Fruit fly (Drosophila melanogaster) Kc167 (cell line): ENCODE results near the gene Pka-C3.

Experiments
- Myc ChIP-seq: fragments of >200 bp; optimal IDR thresholded peaks from 2 replicates; lab custom pipeline; 2017; ENCODE audit warnings: missing external identifiers
- Sin3A ChIP-seq: fragments of >200 bp; optimal IDR thresholded peaks from 2 replicates; lab custom pipeline; 2018; ENCODE audit warnings: missing external identifiers
- h ChIP-seq: fragments of >200 bp; optimal IDR thresholded peaks from 3 replicates; lab custom pipeline; 2018; ENCODE audit warnings: missing external identifiers
- insv ChIP-seq: fragments of >200 bp; optimal IDR thresholded peaks from 3 replicates; lab custom pipeline; 2018; ENCODE audit warnings: missing external identifiers
- psq ChIP-seq: fragments of >200 bp; optimal IDR thresholded peaks from 2 replicates; lab custom pipeline; 2017; ENCODE audit warnings: missing external identifiers
- ttk ChIP-seq: sonication (Bioruptor generic); optimal IDR thresholded peaks from 2 replicates; lab custom pipeline; 2017; ENCODE audit warnings: missing external identifiers

The Pka-C3 gene

DNA sequence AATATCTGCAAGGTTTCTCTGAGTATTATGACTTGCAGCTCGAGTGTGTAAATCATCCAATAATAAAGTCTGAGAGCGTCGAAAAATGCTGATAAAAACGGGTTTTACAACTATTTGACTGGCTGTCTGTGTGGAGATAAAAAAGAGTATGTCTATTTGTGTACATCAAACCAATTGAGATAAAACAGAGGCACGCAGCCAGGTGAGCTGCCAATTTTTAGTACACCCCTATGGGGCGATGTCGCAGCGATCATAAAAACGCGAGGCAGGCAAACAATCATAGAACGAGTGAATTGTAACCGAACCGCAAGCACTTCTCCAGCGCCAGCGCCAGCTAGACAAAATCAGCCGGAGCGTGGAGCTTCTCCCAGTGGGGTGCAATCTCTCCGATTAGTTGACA is 25.3 kb upstream of the Pka-C3 start, which contains the start of gene CG17027:
Gene CG17027, plus strand, starts transcription at position 189 of the 400 bp plus-strand sequence.
- TF ChIP-seq Myc: no peak

DNA sequence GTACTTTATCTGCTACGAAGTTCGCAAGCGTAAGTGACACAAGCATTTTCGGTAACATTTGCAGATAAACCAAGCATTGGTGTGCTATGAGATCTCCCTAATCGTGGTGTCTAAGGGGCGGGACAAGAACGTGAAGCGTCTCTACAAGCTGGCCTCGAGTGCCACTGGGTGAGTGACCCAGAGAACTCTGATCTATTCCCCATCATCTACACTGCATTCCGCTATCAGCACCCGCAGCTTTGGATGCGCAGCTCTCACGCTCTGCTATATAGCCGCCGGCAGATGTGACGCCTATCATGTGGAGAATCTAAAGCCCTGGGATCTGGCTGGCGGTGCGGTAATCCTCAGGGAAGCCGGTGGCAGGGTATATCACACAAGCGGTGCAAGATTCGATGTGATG is 24.6 kb upstream of the Pka-C3 start:
- TF ChIP-seq h (lab: Kevin White, UChicago): no peak
- TF ChIP-seq insv: no peak
- no peak for TF ChIP-seq ttk (lab: Kevin White, UChicago)
- TF ChIP-seq Sin3A (lab: Kevin White, UChicago): no peak
- TF ChIP-seq psq (lab: Kevin White, UChicago): no peak
- TF ChIP-seq Myc: no peak

DNA sequence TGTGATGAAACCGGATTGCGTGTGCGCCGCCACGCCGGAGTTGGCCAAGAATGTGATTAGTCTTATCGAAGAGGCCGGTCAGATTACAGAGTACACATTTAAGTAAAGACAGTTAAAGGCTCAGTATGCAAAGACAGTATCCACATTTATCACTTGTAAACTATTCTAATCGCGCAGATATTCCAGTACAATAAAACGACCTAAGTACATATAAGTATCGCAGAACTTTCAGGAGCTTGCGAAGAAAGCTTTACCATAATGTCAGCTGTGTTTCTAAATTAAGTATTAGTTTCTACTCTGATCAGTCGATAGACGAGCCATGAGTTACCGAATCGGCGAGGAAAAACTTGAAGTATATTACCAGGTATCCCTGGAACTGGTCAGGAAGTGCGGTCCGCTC is 23.6 kb upstream of the Pka-C3 start, which contains the start of gene CG17028:
Gene CG17028, plus strand, starts transcription at position 301 of the 400 bp plus-strand sequence.
- TF ChIP-seq Myc (no peak), ttk (lab: Kevin White, UChicago) (no peak), insv (no peak), h (lab: Kevin White, UChicago) (no peak), Sin3A (lab: Kevin White, UChicago) (no peak), psq (lab: Kevin White, UChicago) (no peak)

DNA sequence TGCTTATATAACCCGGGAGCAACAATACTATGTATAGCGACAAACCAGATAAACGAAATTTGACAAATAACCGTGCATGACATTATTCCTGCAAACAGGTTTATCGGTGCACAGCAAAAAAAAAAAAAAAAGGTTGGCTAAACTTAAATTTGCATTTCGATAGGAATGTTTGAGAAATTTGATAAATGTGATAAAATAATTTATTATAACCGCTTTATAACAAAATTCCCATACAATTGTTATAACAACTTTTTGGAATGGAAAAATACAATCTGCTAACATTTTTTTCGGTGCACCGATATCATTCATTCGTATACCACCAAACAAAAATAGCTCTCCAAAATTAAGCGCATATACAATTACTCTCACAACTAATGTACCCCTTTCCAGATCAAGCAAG is 23.0 kb upstream of the Pka-C3 start:
- TF ChIP-seq insv (no peak), h (lab: Kevin White, UChicago) (no peak), Sin3A (lab: Kevin White, UChicago) (no peak), Myc (no peak), psq (lab: Kevin White, UChicago) (no peak), ttk (lab: Kevin White, UChicago) (no peak)

dm6 chr3L:15976758-15977157 is 22.2 kb upstream of the Pka-C3 start, which contains the start of gene CG17029:
TSS of gene CG17029 (plus strand) at chr3L:15976870.
- no peak for TF ChIP-seq h (lab: Kevin White, UChicago)
- TF ChIP-seq Sin3A (lab: Kevin White, UChicago): no peak
- no peak for TF ChIP-seq insv
- TF ChIP-seq ttk (lab: Kevin White, UChicago): no peak
- TF ChIP-seq Myc: no peak
- TF ChIP-seq psq (lab: Kevin White, UChicago): no peak

dm6 chr3L:15975068-15975467 is 20.5 kb upstream of the Pka-C3 start, which contains the start of gene CG17026:
TSS of gene CG17026 (plus strand) at chr3L:15975368.
- TF ChIP-seq psq (lab: Kevin White, UChicago) (no peak), Myc (no peak), h (lab: Kevin White, UChicago) (no peak)

- TF ChIP-seq psq (lab: Kevin White, UChicago) (no peak), h (lab: Kevin White, UChicago) (no peak), Sin3A (lab: Kevin White, UChicago) (no peak), Myc (no peak), ttk (lab: Kevin White, UChicago) (no peak), insv (no peak)
Observed at dm6 chr3L:15974166-15974565, 19.6 kb upstream of the Pka-C3 start.

dm6 chr3L:15968686-15969085 is 14.1 kb upstream of the Pka-C3 start:
- TF ChIP-seq psq (lab: Kevin White, UChicago): no peak

DNA sequence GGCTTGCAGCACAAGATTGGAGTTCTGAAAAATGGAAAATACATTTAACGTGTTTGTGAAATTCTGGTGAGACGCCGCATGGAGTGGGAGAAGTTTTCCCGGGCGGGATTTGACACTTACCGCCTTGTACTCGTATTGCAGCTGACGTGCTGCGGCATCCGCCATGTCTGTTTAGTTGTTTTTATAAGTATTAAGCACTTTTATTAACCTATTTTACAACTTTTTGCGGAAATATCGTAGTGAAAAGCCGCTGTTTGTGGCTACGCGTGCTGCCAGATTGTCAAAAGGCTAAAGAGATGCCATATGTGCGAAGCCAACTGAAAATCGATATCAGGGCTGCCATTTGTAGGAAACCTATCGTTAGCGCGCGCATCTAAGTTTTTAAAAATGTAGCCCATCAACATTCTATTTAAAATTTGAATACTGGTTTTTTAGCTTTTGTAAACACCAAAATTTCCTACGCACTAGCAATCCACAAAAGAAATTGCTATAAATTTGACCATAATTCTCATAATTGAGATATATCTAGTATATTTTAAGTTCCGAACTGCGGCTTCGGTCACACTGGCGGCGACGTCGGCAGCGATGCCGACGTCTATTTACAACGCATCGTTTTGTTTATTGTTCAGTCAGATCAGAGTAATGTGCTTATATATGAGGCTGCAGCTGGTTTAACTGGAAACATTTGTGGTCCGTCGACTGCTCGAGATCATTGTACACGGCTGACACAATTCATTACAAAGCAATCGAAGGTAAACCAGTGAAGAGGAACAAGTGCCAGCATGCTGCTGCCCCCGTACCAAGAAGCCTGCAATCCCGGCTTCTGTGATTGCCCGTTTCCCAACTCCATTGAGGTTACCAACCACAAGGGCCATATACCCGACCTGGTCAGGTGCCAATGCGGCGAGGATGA is 13.2 kb upstream of the Pka-C3 start, which contains the start of the genes Brr2 and CG10516:
Gene Brr2, minus strand, starts transcription at position 285 of the 913 bp plus-strand sequence.
Gene CG10516, plus strand, starts transcription at position 617 of the 913 bp plus-strand sequence.
- TF ChIP-seq ttk (lab: Kevin White, UChicago) (no peak), h (lab: Kevin White, UChicago) (no peak), Sin3A (lab: Kevin White, UChicago) (no peak), insv (no peak), psq (lab: Kevin White, UChicago) (no peak), Myc (no peak)

dm6 chr3L:15958612-15959315 is 4.2 kb upstream of the Pka-C3 start, which contains the start of gene CG17032:
TSS of gene CG17032 (plus strand) at chr3L:15958843.
- TF ChIP-seq psq (lab: Kevin White, UChicago) (no peak), insv (no peak), Myc (no peak), ttk (lab: Kevin White, UChicago) (no peak), Sin3A (lab: Kevin White, UChicago) (no peak), h (lab: Kevin White, UChicago) (no peak)

DNA sequence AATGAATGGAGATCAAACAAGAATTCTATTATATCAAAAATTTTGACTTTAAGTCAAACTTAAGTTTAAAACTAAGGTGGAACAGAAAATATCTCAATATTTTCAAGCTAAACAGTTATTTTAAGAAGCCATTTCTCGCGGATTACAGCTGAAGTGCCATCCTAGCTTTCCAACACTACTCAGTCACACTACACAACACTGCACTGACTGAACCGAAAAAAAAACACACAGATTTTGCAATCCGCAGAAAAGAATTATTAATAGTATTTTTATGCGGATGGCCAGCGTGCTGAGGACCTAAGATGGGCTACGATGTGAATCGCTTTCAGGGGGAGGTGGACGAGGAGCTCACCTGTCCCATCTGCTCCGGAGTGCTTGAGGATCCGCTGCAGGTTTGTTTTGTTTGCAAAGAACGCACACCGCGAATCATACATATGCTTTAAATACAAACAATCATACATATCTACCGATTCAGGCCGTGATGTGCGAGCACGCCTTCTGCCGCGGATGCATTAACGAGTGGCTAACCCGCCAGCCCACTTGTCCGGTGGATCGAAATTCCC is 1.9 kb upstream of the Pka-C3 start, which contains the start of gene elgi:
Gene elgi, plus strand, starts transcription at position 103 of the 563 bp plus-strand sequence.
- no peak for TF ChIP-seq Myc
- TF ChIP-seq insv: no peak
- no peak for TF ChIP-seq ttk (lab: Kevin White, UChicago)
- TF ChIP-seq Sin3A (lab: Kevin White, UChicago): no peak
- TF ChIP-seq psq (lab: Kevin White, UChicago): no peak
- no peak for TF ChIP-seq h (lab: Kevin White, UChicago)

dm6 chr3L:15953892-15954291 is 705 bp downstream of the Pka-C3 start:
- TF ChIP-seq ttk (lab: Kevin White, UChicago) (no peak), insv (no peak), psq (lab: Kevin White, UChicago) (no peak), Sin3A (lab: Kevin White, UChicago) (no peak), h (lab: Kevin White, UChicago) (no peak)
